Fruit fly (Drosophila melanogaster) whole organism, prepupa: ENCODE data around the gene VhaAC45RP.

Experiments used
- CG10631 ChIP-seq: fragments of 200-800 bp; sonication (Bioruptor generic); optimal IDR thresholded peaks from 2 replicates; lab custom pipeline; 2016; ENCODE audit warnings: missing biosample characterization, missing genetic modification characterization
- CG10669 ChIP-seq: fragments of 200-800 bp; sonication (Bioruptor generic); optimal IDR thresholded peaks from 3 replicates; lab custom pipeline; 2018; ENCODE audit warnings: missing biosample characterization, mild to moderate bottlenecking, missing genetic modification characterization, moderate library complexity
- CG11902 ChIP-seq: fragments of 200-800 bp; sonication (Bioruptor generic); optimal IDR thresholded peaks from 3 replicates; lab custom pipeline; 2016; ENCODE audit warnings: missing biosample characterization, missing genetic modification characterization
- CG31627 ChIP-seq: fragments of 200-800 bp; sonication (Bioruptor generic); optimal IDR thresholded peaks from 3 replicates; lab custom pipeline; 2016; ENCODE audit warnings: missing biosample characterization, missing genetic modification characterization
- CG32006 ChIP-seq: fragments of 200-800 bp; sonication (Bioruptor generic); optimal IDR thresholded peaks from 3 replicates; lab custom pipeline; 2017; ENCODE audit warnings: missing biosample characterization, mild to moderate bottlenecking, missing genetic modification characterization
- CG34406 ChIP-seq: fragments of 200-800 bp; sonication (Bioruptor generic); optimal IDR thresholded peaks from 3 replicates; lab custom pipeline; 2016; ENCODE audit warnings: missing biosample characterization, missing genetic modification characterization
- CG3919 ChIP-seq: fragments of 200-800 bp; sonication (Bioruptor generic); optimal IDR thresholded peaks from 3 replicates; lab custom pipeline; 2016; ENCODE audit warnings: missing biosample characterization, missing genetic modification characterization
- CG6276 ChIP-seq: fragments of 200-800 bp; sonication (Bioruptor generic); optimal IDR thresholded peaks from 2 replicates; lab custom pipeline; 2017; ENCODE audit warnings: missing biosample characterization, mild to moderate bottlenecking, missing genetic modification characterization
- CG6808 ChIP-seq: fragments of 200-800 bp; sonication (Bioruptor generic); optimal IDR thresholded peaks from 3 replicates; lab custom pipeline; 2017; ENCODE audit warnings: missing biosample characterization, missing genetic modification characterization, mild to moderate bottlenecking, moderate library complexity, missing genetic modification reagents
- CG6854 ChIP-seq: fragments of 200-800 bp; sonication (Bioruptor generic); optimal IDR thresholded peaks from 2 replicates; lab custom pipeline; 2017; ENCODE audit warnings: missing biosample characterization, mild to moderate bottlenecking, missing genetic modification characterization
- CG7368 ChIP-seq: fragments of 200-800 bp; sonication (Bioruptor generic); optimal IDR thresholded peaks from 3 replicates; lab custom pipeline; 2016; ENCODE audit warnings: missing biosample characterization, missing genetic modification characterization
- CG8119 ChIP-seq: fragments of 200-800 bp; sonication (Bioruptor generic); IDR thresholded peaks from 3 replicates; pipeline ENCODE4 v1.3.6; 2022; ENCODE audit warnings: missing biosample characterization, missing genetic modification characterization
- CG8632 ChIP-seq: fragments of 200-800 bp; sonication (Bioruptor generic); optimal IDR thresholded peaks from 3 replicates; lab custom pipeline; 2016; ENCODE audit warnings: missing biosample characterization, missing genetic modification characterization
- Eip75B ChIP-seq: fragments of 200-800 bp; sonication (Bioruptor generic); optimal IDR thresholded peaks from 3 replicates; lab custom pipeline; 2016; ENCODE audit warnings: missing biosample characterization, missing genetic modification characterization
- Eip78C ChIP-seq: fragments of 200-800 bp; sonication (Bioruptor generic); peaks from one replicate; lab custom pipeline; 2016; ENCODE audit warnings: missing biosample characterization, missing genetic modification characterization
- Ets21C ChIP-seq: fragments of 200-800 bp; sonication (Bioruptor generic); optimal IDR thresholded peaks from 3 replicates; lab custom pipeline; 2016; ENCODE audit warnings: missing biosample characterization, missing genetic modification characterization
- Ets96B ChIP-seq: fragments of 200-800 bp; optimal IDR thresholded peaks from 2 replicates; lab custom pipeline; 2019; ENCODE audit warnings: missing biosample characterization, mild to moderate bottlenecking, missing genetic modification characterization, moderate library complexity
- Gug ChIP-seq: fragments of 200-800 bp; sonication (Bioruptor generic); IDR thresholded peaks from 2 replicates; pipeline ENCODE4 v1.3.6; 2022; ENCODE audit warnings: missing biosample characterization, missing genetic modification characterization
- Met ChIP-seq: fragments of 200-800 bp; sonication (Bioruptor generic); optimal IDR thresholded peaks from 3 replicates; lab custom pipeline; 2016; ENCODE audit warnings: missing biosample characterization, missing genetic modification characterization
- Sox14 ChIP-seq: fragments of 200-800 bp; sonication (Bioruptor generic); optimal IDR thresholded peaks from 3 replicates; lab custom pipeline; 2016; ENCODE audit warnings: missing biosample characterization, missing genetic modification characterization
- Sox15 ChIP-seq: fragments of 200-800 bp; sonication (Bioruptor generic); optimal IDR thresholded peaks from 3 replicates; lab custom pipeline; 2016; ENCODE audit warnings: missing biosample characterization, missing genetic modification characterization
- dac ChIP-seq: fragments of 200-800 bp; sonication (Bioruptor generic); optimal IDR thresholded peaks from 2 replicates; lab custom pipeline; 2017; ENCODE audit warnings: missing biosample characterization, mild to moderate bottlenecking, missing genetic modification characterization
- dsx ChIP-seq: fragments of 200-800 bp; optimal IDR thresholded peaks from 3 replicates; lab custom pipeline; 2019; ENCODE audit warnings: missing biosample characterization, mild to moderate bottlenecking, missing genetic modification characterization, moderate library complexity; ENCODE audit not compliant: poor library complexity, severe bottlenecking
- eg ChIP-seq: fragments of 200-800 bp; sonication (Bioruptor generic); IDR thresholded peaks from 3 replicates; pipeline ENCODE4 v1.3.6; 2022; ENCODE audit warnings: missing biosample characterization, missing genetic modification characterization
- esn ChIP-seq: fragments of 200-800 bp; sonication (Bioruptor generic); optimal IDR thresholded peaks from 2 replicates; lab custom pipeline; 2016; ENCODE audit warnings: missing biosample characterization, mild to moderate bottlenecking, missing genetic modification characterization, moderate library complexity
- fd59A ChIP-seq: fragments of 200-800 bp; sonication (Bioruptor generic); optimal IDR thresholded peaks from 2 replicates; lab custom pipeline; 2017; ENCODE audit warnings: missing biosample characterization, mild to moderate bottlenecking, missing genetic modification characterization, missing genetic modification reagents
- fkh ChIP-seq: fragments of 200-800 bp; sonication (Bioruptor generic); optimal IDR thresholded peaks from 3 replicates; lab custom pipeline; 2017; ENCODE audit warnings: missing biosample characterization, mild to moderate bottlenecking, missing genetic modification characterization, moderate library complexity
- lz ChIP-seq: fragments of 200-800 bp; sonication (Bioruptor generic); optimal IDR thresholded peaks from 3 replicates; lab custom pipeline; 2016; ENCODE audit warnings: missing biosample characterization, missing genetic modification characterization
- net ChIP-seq: fragments of 200-800 bp; sonication (Bioruptor generic); optimal IDR thresholded peaks from 3 replicates; lab custom pipeline; 2016; ENCODE audit warnings: missing biosample characterization, missing genetic modification characterization
- salr ChIP-seq, 2 experiments: fragments of 200-800 bp; sonication (Bioruptor generic); optimal IDR thresholded peaks; 3 replicates each; lab custom pipeline; 2016 to 2018; ENCODE audit warnings: missing biosample characterization in 2 of 2, missing genetic modification characterization in 2 of 2, mild to moderate bottlenecking in 1 of 2
- ss ChIP-seq, 2 experiments: fragments of 200-800 bp; sonication (Bioruptor generic); optimal IDR thresholded peaks; 2 replicates in 1 of 2; 3 replicates in 1 of 2; lab custom pipeline; 2017 to 2018; ENCODE audit warnings: mild to moderate bottlenecking in 2 of 2, missing biosample characterization in 2 of 2, missing genetic modification characterization in 2 of 2, moderate library complexity in 1 of 2
- svp ChIP-seq: fragments of 200-800 bp; sonication (Bioruptor generic); peaks from one replicate; lab custom pipeline; 2016; ENCODE audit warnings: missing biosample characterization, missing genetic modification characterization
- topi ChIP-seq: fragments of 200-800 bp; sonication (Bioruptor generic); optimal IDR thresholded peaks from 3 replicates; lab custom pipeline; 2016; ENCODE audit warnings: missing biosample characterization, missing genetic modification characterization

The VhaAC45RP gene

dm6 chr3R:30208766-30209484, 42.7 kb upstream of the VhaAC45RP start, which contains the start of gene RpS7 (continued):
- TF ChIP-seq eg (GFP tag; lab: Robert Waterston, UW) (peak; percentile 79), fd59A (no peak), dac (GFP tag; lab: Kevin White, UChicago) (no peak), CG11902 (GFP tag; lab: Kevin White, UChicago) (no peak), Eip78C (peak; percentile 89), Sox15 (GFP tag; lab: Kevin White, UChicago) (no peak), topi (GFP tag; lab: Kevin White, UChicago) (peak; percentile 73), Sox14 (GFP tag; lab: Kevin White, UChicago) (peak; percentile 30), esn (GFP tag; lab: Kevin White, UChicago) (peak; percentile 68), CG6854 (GFP tag; lab: Kevin White, UChicago) (peak; percentile 94), Ets96B (peak; percentile 39), salr (GFP tag; optimal IDR thresholded peaks at IDR 0.05; lab: Kevin White, UChicago) (peak; percentile 8 to 61), CG32006 (no peak), CG34406 (GFP tag; lab: Kevin White, UChicago) (peak; percentile 71), ss (GFP tag; optimal IDR thresholded peaks at IDR 0.05; lab: Kevin White, UChicago) (peak; percentile 75 to 80), CG8632 (GFP tag; lab: Kevin White, UChicago) (peak; percentile 59), CG8119 (GFP tag; lab: Robert Waterston, UW) (peak; percentile 42; the same call in 2 of the 3 replicates)
- TF ChIP-seq, all 60 proteins: peak for 49

DNA sequence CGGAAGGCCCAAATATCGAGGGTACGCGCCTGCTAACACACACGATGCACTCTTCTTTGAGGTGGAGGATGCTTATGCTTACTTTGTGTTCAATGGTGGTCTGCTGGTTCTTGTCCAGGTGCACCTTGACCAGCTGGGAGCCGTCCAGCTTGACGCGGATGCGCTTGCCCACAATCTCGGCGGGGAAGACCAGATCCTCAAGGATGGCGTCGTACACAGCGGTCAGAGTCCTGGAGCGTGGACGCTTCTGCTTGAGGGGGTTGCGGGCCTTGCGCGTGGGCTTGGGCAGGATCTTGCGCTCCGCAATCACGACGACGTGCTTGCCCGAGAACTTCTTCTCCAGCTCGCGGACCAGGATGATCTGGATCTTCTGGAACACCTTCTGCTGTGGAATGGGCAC, 41.8 kb upstream of the VhaAC45RP start:
- no peak for TF ChIP-seq dsx (GFP tag; lab: Kevin White, UChicago)
- no peak for TF ChIP-seq Met (GFP tag; lab: Kevin White, UChicago)
- TF ChIP-seq CG8119 (GFP tag; lab: Robert Waterston, UW) = no peak
- no peak for TF ChIP-seq Sox14 (GFP tag; lab: Kevin White, UChicago)
- TF ChIP-seq CG3919 (GFP tag; lab: Kevin White, UChicago) = no peak
- TF ChIP-seq Ets96B = no peak
- TF ChIP-seq net (GFP tag; lab: Kevin White, UChicago) = no peak
- TF ChIP-seq fkh (GFP tag; lab: Kevin White, UChicago) = no peak
- TF ChIP-seq Ets21C (GFP tag; lab: Kevin White, UChicago) = no peak
- no peak for TF ChIP-seq Gug (GFP tag; lab: Robert Waterston, UW)
- no peak for TF ChIP-seq CG6854 (GFP tag; lab: Kevin White, UChicago)
- TF ChIP-seq ss (GFP tag; optimal IDR thresholded peaks at IDR 0.05; lab: Kevin White, UChicago) = no peak
- TF ChIP-seq, all 60 proteins: peak for 0

DNA sequence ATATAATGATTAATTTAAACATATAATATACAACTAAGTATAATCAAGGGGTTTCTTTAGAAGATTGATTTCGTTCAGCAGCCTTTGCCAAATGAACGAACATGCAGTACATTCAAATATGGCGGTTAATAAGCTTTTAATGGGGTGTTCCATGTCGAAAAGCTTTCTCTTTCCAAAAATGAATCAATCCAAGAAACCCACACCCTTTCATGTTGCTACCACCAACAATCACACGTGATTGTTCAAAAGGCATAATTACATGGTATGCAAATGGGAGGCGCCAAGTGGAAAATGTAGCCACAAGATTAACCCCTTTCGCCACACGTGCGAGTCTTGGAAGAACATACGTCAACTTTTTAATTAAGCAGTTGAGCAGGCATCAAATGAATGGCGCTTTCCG, 39.7 kb upstream of the VhaAC45RP start:
- TF ChIP-seq CG6276 (GFP tag; lab: Kevin White, UChicago) = no peak
- TF ChIP-seq lz (GFP tag; lab: Kevin White, UChicago) = no peak
- TF ChIP-seq esn (GFP tag; lab: Kevin White, UChicago) = peak; percentile 1
- TF ChIP-seq CG10631 (GFP tag; lab: Kevin White, UChicago) = no peak
- peak; percentile 4 for TF ChIP-seq Eip78C
- no peak for TF ChIP-seq CG32006
- 0 out of 3 replicates have a peak, but pooled peaks have one; percentile 10 for TF ChIP-seq eg (GFP tag; lab: Robert Waterston, UW)
- TF ChIP-seq CG7368 (GFP tag; lab: Kevin White, UChicago) = no peak
- no peak for TF ChIP-seq Eip75B (GFP tag; lab: Kevin White, UChicago)
- no peak for TF ChIP-seq dac (GFP tag; lab: Kevin White, UChicago)
- no peak for TF ChIP-seq CG6808 (GFP tag; lab: Kevin White, UChicago)

dm6 chr3R:30204004-30204603, 37.9 kb upstream of the VhaAC45RP start:
- TF ChIP-seq svp (GFP tag; lab: Kevin White, UChicago) (peak; percentile 19), CG31627 (no peak), CG10669 (no peak)
